Worm (Caenorhabditis elegans): Measurements from ENCODE around the gene nhr-118.

Gene nhr-118

ce11 chrV:4423860-4424401 is 16.3 kb downstream of the nhr-118 start, which contains the start of the genes Y47D7A.9 and Y47D7A.19:
Gene Y47D7A.9 (minus strand): TSS chrV:4423960.
Gene Y47D7A.19 (plus strand): TSS chrV:4424351.
- no peak for TF ChIP-seq unc-62 (GFP tag; optimal IDR thresholded peaks at IDR 0.05)

- no peak for TF ChIP-seq unc-62 (GFP tag; optimal IDR thresholded peaks at IDR 0.05)
Measured at ce11 chrV:4428202-4428601, 20.6 kb downstream of the nhr-118 start, which contains the start of gene Y47D7A.11. Gene Y47D7A.11 (minus strand): TSS chrV:4428302.

DNA sequence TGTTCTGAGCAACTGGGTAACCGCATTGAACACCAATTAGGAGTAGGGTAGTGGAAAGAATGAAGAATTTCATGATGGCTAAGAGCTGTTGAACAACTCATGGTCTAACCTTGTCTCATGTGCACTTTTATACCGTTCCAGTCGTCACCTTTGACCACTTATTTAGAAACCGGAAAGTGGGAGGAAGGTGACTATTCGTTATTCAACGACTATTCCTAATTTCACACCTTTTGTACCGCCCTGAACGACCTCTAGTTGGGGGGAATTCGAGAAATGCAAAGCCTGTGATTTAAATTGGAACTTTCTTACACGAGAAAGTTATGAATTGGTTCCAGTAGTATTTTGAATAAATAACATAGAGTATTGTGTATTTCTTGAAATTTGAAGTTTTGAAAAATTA is 22.0 kb downstream of the nhr-118 start, which contains the start of gene Y47D7A.12:
Gene Y47D7A.12, minus strand, starts transcription at position 101 of the 400 bp plus-strand sequence.
- no peak for TF ChIP-seq unc-62 (GFP tag; optimal IDR thresholded peaks at IDR 0.05)

DNA sequence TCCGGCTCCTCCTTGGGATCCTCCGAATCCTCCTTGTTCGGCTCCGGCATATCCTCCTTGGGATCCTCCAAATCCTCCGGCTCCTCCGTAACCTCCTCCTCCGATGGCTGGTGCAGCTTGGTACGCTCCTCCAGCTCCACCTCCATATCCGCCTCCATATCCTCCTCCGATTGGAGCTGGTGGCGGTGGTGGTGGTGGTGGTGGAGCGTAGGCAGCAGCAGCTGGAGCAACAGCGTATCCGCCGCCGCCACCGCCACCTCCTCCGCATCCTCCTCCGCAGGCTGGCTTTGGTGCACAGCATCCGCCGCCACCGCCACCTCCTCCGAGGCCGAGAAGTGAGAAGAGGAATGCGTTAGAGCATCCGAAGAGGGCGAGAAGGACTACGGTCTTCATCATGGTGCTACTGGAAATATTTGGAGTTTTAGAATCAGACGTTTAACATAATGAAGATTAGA is 25.2 kb downstream of the nhr-118 start, which contains the start of gene Y47D7A.15:
Gene Y47D7A.15, minus strand, starts transcription at position 405 of the 455 bp plus-strand sequence.
- no peak for TF ChIP-seq unc-62 (GFP tag; optimal IDR thresholded peaks at IDR 0.05)

DNA sequence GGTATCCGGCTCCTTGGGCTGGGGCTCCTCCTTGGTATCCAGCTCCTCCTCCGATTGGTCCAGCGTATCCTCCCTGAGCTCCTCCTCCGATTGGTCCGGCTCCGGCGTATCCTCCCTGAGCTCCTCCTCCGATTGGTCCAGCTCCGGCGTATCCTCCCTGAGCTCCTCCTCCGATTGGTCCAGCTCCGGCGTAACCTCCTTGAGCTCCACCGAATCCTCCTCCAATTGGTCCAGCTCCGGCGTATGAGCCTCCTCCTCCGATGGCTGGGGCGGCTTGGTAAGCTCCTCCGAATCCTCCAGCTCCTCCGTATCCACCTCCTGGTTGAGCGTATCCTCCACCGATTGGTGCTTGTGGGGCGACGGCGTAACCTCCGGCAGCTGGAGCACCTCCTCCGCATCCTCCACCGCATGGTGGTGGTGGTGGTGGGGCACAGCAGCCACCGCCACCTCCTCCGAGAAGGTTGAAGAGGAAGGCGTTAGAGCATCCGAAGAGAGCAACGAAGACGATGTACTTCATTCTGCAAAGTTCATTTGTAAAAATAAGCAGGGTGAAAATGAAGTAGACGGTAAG is 27.9 kb downstream of the nhr-118 start, which contains the start of gene Y47D7A.13:
Gene Y47D7A.13, minus strand, starts transcription at position 517 of the 571 bp plus-strand sequence.
- TF ChIP-seq unc-62 (GFP tag; optimal IDR thresholded peaks at IDR 0.05) = no peak

ce11 chrV:4437215-4437614 is 29.6 kb downstream of the nhr-118 start:
- no peak for TF ChIP-seq unc-62 (GFP tag; optimal IDR thresholded peaks at IDR 0.05)

DNA sequence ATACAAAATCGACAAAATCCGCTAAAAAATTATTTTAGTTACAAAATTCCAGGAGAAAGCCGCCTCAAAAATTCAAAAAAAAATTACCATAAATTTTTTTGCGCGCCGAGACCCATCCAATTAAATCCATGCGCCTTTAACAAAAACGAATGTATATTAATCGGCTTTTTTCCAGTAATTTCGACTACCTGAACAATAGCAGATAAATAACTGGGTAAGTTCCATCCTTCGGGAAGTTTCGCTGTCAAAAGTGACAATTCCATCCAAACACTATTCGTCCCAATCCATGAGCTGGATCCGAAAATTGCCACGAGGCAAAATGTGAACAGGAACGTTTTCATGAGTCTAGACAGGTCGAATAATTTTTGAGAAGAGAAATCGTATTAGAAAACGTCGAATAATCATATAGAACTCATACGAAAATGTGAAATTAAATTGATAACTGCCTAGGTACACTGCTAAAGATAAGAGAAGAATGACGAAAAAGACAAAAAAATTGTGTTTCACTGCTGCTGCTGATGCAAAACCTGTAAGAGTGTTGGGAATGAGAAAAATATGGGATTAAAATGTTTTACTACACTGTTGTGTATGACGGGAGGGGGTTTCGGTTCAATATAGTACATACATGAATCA is 35.2 kb downstream of the nhr-118 start, which contains the start of gene rft-1:
Gene rft-1, minus strand, starts transcription at position 475 of the 633 bp plus-strand sequence.
- no peak for TF ChIP-seq unc-62 (GFP tag; optimal IDR thresholded peaks at IDR 0.05)

DNA sequence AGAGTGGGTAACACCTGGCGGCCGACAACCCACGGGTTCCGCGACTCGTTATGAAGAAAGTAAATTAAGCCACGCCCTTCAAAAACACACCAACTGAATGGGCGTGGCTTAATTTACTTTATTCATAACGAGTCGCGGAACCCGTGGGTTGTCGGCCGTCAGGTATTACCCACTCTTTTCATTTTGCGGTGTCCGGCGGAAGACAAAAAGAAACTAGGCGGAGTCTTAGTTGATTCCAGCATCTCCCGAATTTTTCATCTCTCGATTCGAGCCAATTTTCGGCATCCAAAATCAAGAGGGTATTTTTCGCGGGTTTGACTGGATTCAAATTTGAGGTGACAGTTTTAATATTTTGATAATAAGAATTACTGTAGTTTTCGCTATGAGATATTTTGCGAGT is 40.0 kb downstream of the nhr-118 start:
- TF ChIP-seq unc-62 (GFP tag; optimal IDR thresholded peaks at IDR 0.05) = no peak

ce11 chrV:4450523-4451089 is 43.0 kb downstream of the nhr-118 start, which contains the start of gene rft-2:
Gene rft-2 (minus strand): TSS chrV:4450563.
- TF ChIP-seq unc-62 (GFP tag; optimal IDR thresholded peaks at IDR 0.05) = no peak

ce11 chrV:4454634-4455033 is 47.0 kb downstream of the nhr-118 start, which contains the start of gene gnrr-5:
Gene gnrr-5 (minus strand): TSS chrV:4454734.
- TF ChIP-seq unc-62 (GFP tag; optimal IDR thresholded peaks at IDR 0.05) = no peak

Data from whole organism, dauer.